Worm (Caenorhabditis elegans): Measurements from ENCODE around the gene C54F6.12.

The C54F6.12 gene

DNA sequence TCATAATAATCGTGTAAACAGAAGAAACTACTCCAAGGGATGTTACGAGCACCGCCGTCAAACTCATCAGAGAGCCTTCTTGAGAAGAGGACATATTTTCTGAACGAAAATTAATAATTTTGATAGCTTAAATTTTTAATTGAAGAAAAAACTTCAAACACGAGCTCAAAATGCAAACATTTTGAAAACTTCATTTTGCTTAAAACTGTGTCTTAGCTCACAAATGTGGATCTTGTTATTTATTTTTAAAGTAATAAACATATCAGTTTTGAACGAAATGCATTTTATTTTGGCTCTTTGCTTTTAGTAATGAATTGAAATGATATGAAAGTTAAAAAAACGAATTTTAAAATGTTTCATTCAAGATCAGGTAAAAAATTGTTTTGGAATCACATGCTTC lies 50.4 kb downstream of the C54F6.12 start, which contains the start of gene srbc-7:
srbc-7 (minus strand) TSS at position 101 of the 400 bp plus-strand sequence.
- TF ChIP-seq rpc-1 (optimal IDR thresholded peaks at IDR 0.05) (no peak), rpc-1 (tag; optimal IDR thresholded peaks at IDR 0.05) (no peak), Y53F4B.3 (GFP tag; IDR thresholded peaks at IDR 0.05) (no peak), ccch-3 (GFP tag; optimal IDR thresholded peaks at IDR 0.05) (no peak), hsf-1 (GFP tag; IDR thresholded peaks at IDR 0.05) (no peak), fkh-3 (tag; optimal IDR thresholded peaks at IDR 0.05) (no peak), attf-6 (GFP tag; IDR thresholded peaks at IDR 0.05) (no peak), F52B5.7 (tag; optimal IDR thresholded peaks at IDR 0.05) (no peak), cebp-2 (GFP tag; IDR thresholded peaks at IDR 0.05) (no peak), F37B4.10 (GFP tag; IDR thresholded peaks at IDR 0.05) (no peak), sea-2 (GFP tag; IDR thresholded peaks at IDR 0.05) (no peak), lin-35 (GFP tag; optimal IDR thresholded peaks at IDR 0.05) (no peak), C06A6.2 (GFP tag; conservative IDR thresholded peaks at IDR 0.05) (no peak), F57A8.1 (GFP tag; optimal IDR thresholded peaks at IDR 0.05) (no peak), Y79H2A.3 (GFP tag; conservative IDR thresholded peaks at IDR 0.05) (no peak), chd-7 (tag; optimal IDR thresholded peaks at IDR 0.05) (no peak), xnd-1 (tag; optimal IDR thresholded peaks at IDR 0.05) (no peak), madf-10 (tag; optimal IDR thresholded peaks at IDR 0.05) (no peak), dpff-1 (tag; optimal IDR thresholded peaks at IDR 0.05) (no peak), ztf-6 (GFP tag; IDR thresholded peaks at IDR 0.05) (no peak)
